Worm (Caenorhabditis elegans) whole organism, L4/young adult: Measurements from ENCODE around the gene lin-32.
A peak's percentile ranks its signal among the peaks of the same experiment; 100 is the strongest.

Source experiments
- W03F9.2 ChIP-seq: fragments of 150-350 bp; optimal IDR thresholded peaks from 2 replicates; lab custom pipeline; 2014; ENCODE audit warnings: missing biosample characterization, missing genetic modification characterization
- dao-5 ChIP-seq: sonication (generic microtip); optimal IDR thresholded peaks from 2 replicates; lab custom pipeline; 2016; ENCODE audit warnings: missing genotype, missing genetic modification characterization, moderate library complexity, missing compliant biosample characterization
- him-1 ChIP-seq: sonication (generic microtip); optimal IDR thresholded peaks from 2 replicates; lab custom pipeline; 2016; ENCODE audit warnings: missing genotype, missing genetic modification reagents, missing genetic modification characterization, missing compliant biosample characterization

The lin-32 gene

DNA sequence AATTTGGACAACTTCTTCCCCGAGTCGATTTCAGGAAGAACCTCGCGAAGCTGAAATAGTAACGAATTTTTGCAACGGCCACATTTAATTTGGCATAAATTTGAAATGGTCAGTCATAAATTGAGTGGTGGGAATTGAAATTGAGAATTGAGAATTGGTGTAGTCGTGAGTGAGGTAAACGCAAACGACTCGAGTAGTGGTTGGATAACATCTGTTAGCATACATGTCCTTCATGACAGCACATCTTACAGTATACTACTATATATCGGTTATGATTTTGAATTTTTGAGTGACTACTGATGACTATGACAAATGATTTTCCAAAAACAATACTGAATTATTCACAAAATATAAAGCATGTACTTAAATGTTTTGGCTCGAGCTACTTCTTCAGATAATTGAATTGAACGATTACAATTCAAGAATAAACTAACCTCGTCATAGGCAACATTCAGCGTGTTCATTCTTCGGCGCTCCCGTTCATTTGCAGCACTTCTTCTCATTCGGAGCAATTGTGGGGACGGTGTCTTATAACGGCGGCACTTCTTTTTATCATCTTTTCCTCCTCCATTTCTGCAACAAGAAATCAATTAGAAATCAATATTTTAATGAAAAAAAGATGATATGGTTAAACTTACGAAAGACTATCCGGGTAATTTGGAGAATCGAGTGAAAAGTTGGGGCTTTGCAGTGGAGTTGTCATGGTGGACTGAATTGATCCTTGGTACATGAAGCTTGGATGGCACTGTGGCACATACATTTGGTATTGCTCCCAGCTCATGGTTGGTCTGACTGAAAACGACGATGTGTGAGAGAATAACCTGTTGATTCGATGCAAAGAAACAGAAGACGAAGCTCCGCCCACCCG, at the start of gene lin-32:
Gene lin-32 (minus strand): TSS at position 818 of the 868 bp plus-strand sequence.
- TF ChIP-seq W03F9.2 (no peak), him-1 (tag; lab: Kevin White, UChicago) (no peak), dao-5 (tag; lab: Kevin White, UChicago) (no peak)

DNA sequence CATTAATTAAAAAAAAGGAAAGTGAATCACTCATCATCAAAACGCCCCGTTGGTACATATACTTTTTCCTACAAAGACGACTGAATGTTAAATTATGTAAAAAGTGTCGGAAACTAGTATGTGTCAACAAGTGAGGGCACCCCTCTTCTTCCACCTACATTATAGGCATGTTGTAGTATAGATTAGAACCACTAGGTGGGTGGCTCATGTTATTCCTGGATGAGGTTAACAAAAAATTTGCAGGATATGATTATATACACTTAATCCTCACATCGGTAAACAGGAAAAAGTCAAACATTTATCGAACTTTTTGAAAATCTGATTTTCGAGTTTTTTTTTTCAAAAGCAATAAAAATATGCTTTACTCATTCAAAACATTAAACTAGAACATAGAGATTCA, 46.1 kb upstream of the lin-32 start:
- TF ChIP-seq W03F9.2 = no peak
- TF ChIP-seq him-1 (tag; lab: Kevin White, UChicago) = no peak
- no peak for TF ChIP-seq dao-5 (tag; lab: Kevin White, UChicago)

DNA sequence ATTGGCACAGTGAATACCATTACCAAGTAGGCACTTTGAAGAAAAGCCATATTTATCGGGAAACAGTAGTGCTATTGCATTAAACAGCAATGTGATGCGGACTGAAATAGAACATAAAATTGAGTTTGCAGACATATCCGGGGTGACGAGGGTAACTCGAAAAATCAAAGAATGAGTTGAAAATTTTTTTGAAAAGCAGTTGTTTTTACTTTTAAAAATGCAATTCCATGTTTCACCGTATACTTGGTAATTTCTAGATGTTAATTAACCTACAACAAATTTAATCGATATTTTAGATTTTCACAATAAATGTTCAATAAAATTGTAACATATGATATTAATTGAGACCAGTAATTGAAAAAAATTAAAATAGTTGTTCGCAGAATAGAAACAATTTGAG, 44.3 kb upstream of the lin-32 start, which contains the start of gene AH9.4:
Gene AH9.4 (minus strand): TSS at position 101 of the 400 bp plus-strand sequence.
- TF ChIP-seq him-1 (tag; lab: Kevin White, UChicago) (no peak), dao-5 (tag; lab: Kevin White, UChicago) (no peak), W03F9.2 (no peak)

DNA sequence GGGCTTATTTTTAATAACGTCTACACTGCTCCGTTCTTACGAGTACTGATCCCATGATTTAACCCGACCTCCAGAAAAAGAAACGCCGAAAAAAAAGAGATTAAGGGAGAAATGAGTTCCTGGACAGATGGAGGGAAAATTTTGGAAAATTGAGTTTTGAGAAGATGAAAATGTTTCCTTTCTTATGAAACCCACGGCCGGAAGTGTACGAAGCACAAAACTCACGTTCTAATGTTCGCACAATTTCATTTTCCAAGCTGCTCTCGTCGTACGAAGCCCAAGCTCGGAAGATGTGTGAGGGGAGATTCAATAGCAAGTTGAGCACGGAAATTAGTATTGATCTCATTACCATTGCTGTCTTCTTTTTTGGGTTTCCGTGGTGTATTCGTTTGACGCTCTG, 41.5 kb upstream of the lin-32 start:
- no peak for TF ChIP-seq him-1 (tag; lab: Kevin White, UChicago)

DNA sequence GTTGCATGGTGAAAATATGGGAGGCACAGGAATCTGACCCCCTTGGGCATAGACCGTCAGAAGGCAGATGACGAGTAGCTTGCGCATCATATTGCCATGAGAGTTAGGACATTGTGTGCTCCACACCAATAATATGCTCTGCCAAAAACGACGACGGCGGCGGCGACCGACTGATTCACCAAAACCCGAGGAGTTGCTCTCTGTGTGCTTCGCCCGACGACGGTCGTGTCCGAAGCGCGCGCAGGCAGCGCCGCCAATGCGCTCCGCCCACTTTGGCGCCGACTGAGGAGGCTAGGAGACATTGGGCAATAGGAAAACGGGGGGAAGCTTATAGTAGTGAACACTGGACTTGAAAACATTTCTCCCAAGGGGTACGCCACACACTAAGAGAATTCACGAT, 38.0 kb upstream of the lin-32 start, which contains the start of gene AH9.6:
Gene AH9.6 (minus strand): TSS at position 183 of the 400 bp plus-strand sequence.
- no peak for TF ChIP-seq him-1 (tag; lab: Kevin White, UChicago)
- TF ChIP-seq dao-5 (tag; lab: Kevin White, UChicago) = no peak
- TF ChIP-seq W03F9.2 = no peak

DNA sequence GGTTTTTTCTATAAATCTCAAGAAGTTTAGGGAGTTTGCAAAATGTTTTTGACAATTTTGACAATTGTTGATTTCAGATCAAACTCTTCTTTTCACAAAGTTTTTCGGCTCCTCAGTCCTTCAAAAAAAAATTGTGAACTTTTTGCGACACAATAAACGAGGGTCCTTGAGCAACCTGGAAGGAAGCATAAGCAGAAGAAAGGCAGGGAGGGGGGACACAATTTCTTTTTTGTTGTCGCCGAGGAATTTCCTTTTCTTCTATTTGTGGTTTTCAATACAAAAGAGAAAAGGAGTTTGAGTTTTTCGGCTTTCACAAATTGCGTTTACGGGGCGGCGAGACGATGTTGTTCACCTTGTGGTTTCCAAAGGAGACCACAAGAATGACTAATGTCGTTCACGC, 36.9 kb upstream of the lin-32 start:
- TF ChIP-seq W03F9.2 (no peak), dao-5 (tag; lab: Kevin White, UChicago) (no peak), him-1 (tag; lab: Kevin White, UChicago) (no peak)

DNA sequence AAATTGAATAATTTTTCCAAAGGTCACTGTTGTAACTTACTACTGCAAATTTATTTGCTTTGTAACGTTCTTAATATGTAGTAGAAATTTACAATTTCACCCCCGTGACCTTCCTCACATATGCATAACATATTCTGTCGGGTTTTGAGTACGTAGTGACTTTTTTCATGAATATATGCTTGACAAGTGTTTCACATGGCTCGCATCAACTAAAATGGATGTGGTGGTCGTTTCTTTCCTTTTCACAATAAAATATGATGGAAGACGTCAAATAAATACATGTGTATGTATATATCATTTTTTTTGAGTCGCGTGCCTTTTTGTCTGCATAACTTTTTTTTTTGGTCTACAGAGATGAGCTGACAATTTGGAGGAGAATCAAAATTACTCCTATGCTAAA, 36.4 kb upstream of the lin-32 start:
- no peak for TF ChIP-seq W03F9.2
- TF ChIP-seq dao-5 (tag; lab: Kevin White, UChicago) = no peak
- no peak for TF ChIP-seq him-1 (tag; lab: Kevin White, UChicago)

DNA sequence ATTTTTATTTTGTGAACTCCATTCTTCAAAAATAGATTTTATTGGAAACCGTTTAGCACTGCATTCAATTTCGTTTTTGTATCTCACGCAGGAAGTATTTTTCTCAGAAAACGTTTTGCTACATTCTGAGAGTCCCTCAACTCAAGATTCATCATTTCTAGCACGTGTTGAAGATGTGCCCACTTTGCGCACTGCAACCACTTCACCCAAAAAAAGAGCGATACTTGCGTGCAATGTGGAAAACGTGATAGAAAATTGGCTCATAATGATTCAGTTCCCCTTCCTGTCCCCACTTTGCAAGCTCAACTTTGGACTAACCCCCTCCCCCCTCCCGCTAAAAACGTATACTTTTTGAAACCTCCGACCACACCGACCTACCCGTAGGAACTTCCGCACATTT, 35.1 kb upstream of the lin-32 start:
- TF ChIP-seq dao-5 (tag; lab: Kevin White, UChicago) (no peak), him-1 (tag; lab: Kevin White, UChicago) (no peak), W03F9.2 (no peak)

DNA sequence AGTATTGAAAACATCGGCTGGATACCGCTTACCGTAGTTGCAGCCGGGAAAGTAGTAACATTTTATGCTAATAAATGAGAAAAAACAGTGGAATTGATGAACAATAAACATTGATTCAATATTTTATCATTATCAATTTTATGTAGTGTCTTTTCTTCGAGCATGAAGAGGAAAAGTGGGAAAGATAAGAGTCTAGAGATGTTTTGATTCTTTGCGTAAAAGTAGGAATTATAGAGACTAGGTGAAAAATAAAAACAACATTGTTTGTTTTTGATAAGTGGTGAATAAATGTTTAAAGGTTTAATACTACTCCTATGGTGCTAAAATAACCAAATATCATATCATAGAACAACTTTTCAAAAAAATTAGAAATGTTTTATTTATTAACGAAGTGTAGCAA, 32.5 kb upstream of the lin-32 start:
- TF ChIP-seq him-1 (tag; lab: Kevin White, UChicago) (no peak), dao-5 (tag; lab: Kevin White, UChicago) (no peak), W03F9.2 (no peak)

DNA sequence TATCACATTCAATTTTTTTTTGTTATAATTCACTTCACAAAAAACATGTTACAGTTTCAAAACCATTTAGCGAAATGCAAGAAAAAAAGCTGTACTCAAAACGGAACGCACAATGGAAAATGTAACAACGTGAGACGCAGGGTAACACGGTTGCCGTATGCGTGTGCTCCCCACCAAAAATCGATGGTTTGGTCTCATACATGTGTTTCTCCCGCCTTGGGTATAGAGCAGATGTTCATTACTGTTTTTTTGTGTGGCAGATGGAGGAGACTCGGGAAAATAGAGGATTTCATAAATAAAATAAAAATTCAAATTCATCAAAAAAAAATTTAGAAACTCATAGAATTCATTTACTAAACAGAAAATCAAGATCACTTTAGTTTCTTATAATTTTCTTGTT, 31.1 kb upstream of the lin-32 start, which contains the start of gene AH9.3:
Gene AH9.3 (minus strand): TSS at position 101 of the 400 bp plus-strand sequence.
- TF ChIP-seq W03F9.2 (no peak), him-1 (tag; lab: Kevin White, UChicago) (no peak), dao-5 (tag; lab: Kevin White, UChicago) (no peak)

DNA sequence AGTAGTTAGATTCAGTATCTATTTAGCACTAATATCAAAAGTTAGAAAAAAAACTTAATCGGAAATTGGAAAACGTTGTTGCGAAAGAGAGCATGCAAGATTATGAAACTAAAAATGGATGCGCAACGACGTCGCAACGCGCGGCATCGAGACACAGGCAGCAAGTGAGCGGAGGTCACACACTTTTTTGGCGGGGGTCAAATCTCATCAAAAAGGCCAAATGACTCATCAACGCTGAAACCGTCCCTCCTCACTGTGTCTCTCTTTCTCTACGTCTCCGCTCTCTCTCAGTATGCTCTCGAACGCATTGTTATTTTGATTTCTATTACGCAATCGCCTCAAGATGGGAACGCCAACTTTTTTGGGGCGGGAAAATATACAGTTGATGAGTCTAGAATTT, 28.5 kb upstream of the lin-32 start:
- no peak for TF ChIP-seq dao-5 (tag; lab: Kevin White, UChicago)
- TF ChIP-seq W03F9.2 = no peak

DNA sequence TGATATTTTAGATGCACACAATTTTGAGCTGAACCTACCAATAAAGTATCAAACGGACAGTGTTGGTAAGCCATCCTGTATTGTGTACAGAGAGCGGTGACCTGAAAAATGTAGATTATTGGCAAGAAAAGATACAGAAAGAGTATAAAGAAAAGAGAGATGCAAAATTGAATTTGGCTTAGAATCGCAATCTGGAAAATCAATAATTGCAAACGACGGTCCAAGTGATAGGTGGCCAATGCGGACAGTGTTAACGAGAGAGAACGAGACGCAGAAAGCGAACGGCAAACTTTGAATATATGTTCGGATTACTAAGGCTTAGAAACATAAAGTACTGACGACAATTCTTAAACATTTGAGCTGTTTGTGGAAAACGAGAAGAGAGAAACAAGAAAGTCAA, 28.1 kb upstream of the lin-32 start, which contains the start of gene crn-4:
Gene crn-4 (minus strand): TSS at position 101 of the 400 bp plus-strand sequence.
- TF ChIP-seq him-1 (tag; lab: Kevin White, UChicago) (no peak), W03F9.2 (no peak), dao-5 (tag; lab: Kevin White, UChicago) (no peak)

DNA sequence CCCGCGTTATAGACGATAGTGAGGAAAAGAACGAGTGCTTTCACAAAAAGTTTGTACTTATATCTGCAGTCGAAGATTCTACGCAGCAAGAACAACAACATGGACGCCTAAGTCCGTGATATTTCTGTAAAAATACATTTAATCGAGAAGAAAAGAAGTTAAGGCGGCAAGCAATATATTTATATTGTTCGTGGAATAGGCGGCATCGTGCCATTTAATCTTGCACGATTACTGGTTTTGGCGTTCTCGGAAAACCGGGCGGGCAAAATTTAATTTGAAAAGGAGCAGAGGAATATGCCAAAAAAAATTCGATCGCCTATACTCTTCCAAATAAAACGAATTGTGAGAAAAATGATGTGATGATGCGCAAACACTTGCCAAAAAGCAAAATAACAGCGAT, 17.0 kb upstream of the lin-32 start, which contains the start of gene AH9.1:
Gene AH9.1 (minus strand): TSS at position 101 of the 400 bp plus-strand sequence.
- TF ChIP-seq him-1 (tag; lab: Kevin White, UChicago) (no peak), dao-5 (tag; lab: Kevin White, UChicago) (no peak), W03F9.2 (no peak)

DNA sequence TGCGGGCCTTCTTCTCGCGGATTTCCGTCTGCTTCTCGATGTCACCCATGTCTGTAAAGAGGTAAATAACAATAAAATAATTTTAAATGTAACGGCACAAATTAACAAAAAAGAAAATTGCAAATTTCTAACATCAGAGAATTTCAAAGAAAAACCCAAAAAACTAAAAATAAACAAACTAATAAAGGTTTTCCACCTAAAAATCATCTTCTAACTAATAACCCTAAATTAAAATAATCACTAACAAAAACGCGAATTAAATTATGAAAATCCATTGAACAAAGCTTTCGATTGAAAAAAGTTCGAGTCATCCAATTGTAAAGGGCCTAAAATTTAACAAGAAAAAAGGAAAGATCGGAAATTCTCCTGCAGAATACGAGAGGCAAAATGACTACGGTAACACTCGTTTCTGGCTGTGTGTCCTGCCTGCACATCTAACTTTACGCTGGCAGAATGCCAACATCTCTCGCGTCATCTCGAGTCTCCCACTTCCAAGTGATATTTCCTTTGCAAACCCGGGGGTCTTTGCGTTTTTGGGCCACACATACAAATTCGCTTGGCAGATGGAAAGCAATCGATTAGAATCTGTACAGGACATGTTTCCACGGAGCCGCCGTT, 12.8 kb upstream of the lin-32 start, which contains the start of gene rpl-11.2:
Gene rpl-11.2 (minus strand): TSS at position 51 of the 618 bp plus-strand sequence.
- no peak for TF ChIP-seq dao-5 (tag; lab: Kevin White, UChicago)
- TF ChIP-seq him-1 (tag; lab: Kevin White, UChicago) = peak; percentile 87
- TF ChIP-seq W03F9.2 = peak; percentile 90
